Fruit fly (Drosophila melanogaster): Measurements from ENCODE around the gene CG8132.

The CG8132 gene

DNA sequence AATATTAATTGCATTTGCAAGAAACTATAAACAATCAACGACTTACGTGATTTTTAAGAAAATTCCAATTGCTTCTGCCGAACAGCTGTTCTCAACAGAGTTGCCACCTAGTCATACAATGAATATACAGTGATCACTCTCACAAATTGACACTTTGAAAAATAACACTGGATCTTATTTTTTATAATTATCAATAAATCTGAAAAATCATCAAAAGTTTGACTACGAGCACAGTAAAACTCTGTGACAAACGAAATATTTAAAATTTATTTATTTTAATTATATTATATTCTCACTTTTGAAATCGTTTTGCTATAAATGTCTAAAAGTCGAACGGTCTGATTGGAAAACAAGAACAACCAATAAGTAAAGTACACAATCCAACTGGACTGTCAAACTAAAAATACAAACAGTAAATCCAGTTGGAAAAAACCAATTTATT lies 1.3 kb upstream of the CG8132 start, which contains the start of gene CG34117 (continued):
- TF ChIP-seq CG4854 (GFP tag; optimal IDR thresholded peaks at IDR 0.05) (peak; percentile 42), CG18262 (tag; optimal IDR thresholded peaks at IDR 0.05) (peak; percentile 79), caup (GFP tag; optimal IDR thresholded peaks at IDR 0.05; ENCODE audit: severe bottlenecking) (peak; percentile 71), CG8290 (GFP tag; optimal IDR thresholded peaks at IDR 0.05) (peak; percentile 54), CG8290 (tag; optimal IDR thresholded peaks at IDR 0.05) (peak in 1 of 2 experiments; percentile 79), ap (GFP tag; IDR thresholded peaks at IDR 0.05) (peak; percentile 42; the same call in 1 of the 2 replicates), CG8765 (GFP tag; IDR thresholded peaks at IDR 0.05) (peak; percentile 73), CG15073 (GFP tag; optimal IDR thresholded peaks at IDR 0.05) (peak; percentile 31), CG43689 (GFP tag; IDR thresholded peaks at IDR 0.05) (peak; percentile 40; the same call in 1 of the 2 replicates), ato (GFP tag; IDR thresholded peaks at IDR 0.05; ENCODE audit: partially characterized antibody) (no peak), usp (GFP tag; optimal IDR thresholded peaks at IDR 0.05) (no peak), CG32772 (GFP tag; IDR thresholded peaks at IDR 0.05) (peak; percentile 78), amos (GFP tag; IDR thresholded peaks at IDR 0.05; ENCODE audit: partially characterized antibody) (no peak), CG2120 (GFP tag; optimal IDR thresholded peaks at IDR 0.05) (peak; percentile 87), Lim3 (GFP tag; IDR thresholded peaks at IDR 0.05) (no peak), hbn (GFP tag; IDR thresholded peaks at IDR 0.05; ENCODE audit: partially characterized antibody) (no peak), peb (GFP tag; IDR thresholded peaks at IDR 0.05) (0 out of 2 replicates have a peak, but pooled peaks have one; percentile 16), slou (GFP tag; optimal IDR thresholded peaks at IDR 0.05) (peak; percentile 75), slp2 (GFP tag; optimal IDR thresholded peaks at IDR 0.05) (peak; percentile 17), unc-4 (GFP tag; IDR thresholded peaks at IDR 0.05; ENCODE audit: partially characterized antibody) (peak; percentile 29; the same call in 1 of the 2 replicates), CG13894 (tag; optimal IDR thresholded peaks at IDR 0.05) (peak; percentile 85), CG12769 (tag; optimal IDR thresholded peaks at IDR 0.05) (peak; percentile 68), CG13775 (GFP tag; optimal IDR thresholded peaks at IDR 0.05) (peak; percentile 80), tap (tag; optimal IDR thresholded peaks at IDR 0.05) (peak; percentile 76), salm (tag; optimal IDR thresholded peaks at IDR 0.05) (peak; percentile 67), nau (GFP tag; optimal IDR thresholded peaks at IDR 0.05) (peak; percentile 54), CG14441 (GFP tag; IDR thresholded peaks at IDR 0.05) (peak; percentile 75; the same call in 1 of the 2 replicates), ab (GFP tag; optimal IDR thresholded peaks at IDR 0.05) (peak; percentile 16), gro (GFP tag; optimal IDR thresholded peaks at IDR 0.05) (peak; percentile 50), Camta (GFP tag; optimal IDR thresholded peaks at IDR 0.05) (peak; percentile 46), Drgx (GFP tag; IDR thresholded peaks at IDR 0.05) (peak; percentile 66), ftz-f1 (GFP tag; optimal IDR thresholded peaks at IDR 0.05) (no peak), sna (GFP tag; IDR thresholded peaks at IDR 0.05; ENCODE audit: partially characterized antibody) (no peak), Chrac-16 (GFP tag; optimal IDR thresholded peaks at IDR 0.05) (peak; percentile 84), CG6654 (GFP tag; optimal IDR thresholded peaks at IDR 0.05) (no peak), kah (GFP tag; optimal IDR thresholded peaks at IDR 0.05) (peak; percentile 61), CG10565 (GFP tag; optimal IDR thresholded peaks at IDR 0.05) (peak; percentile 1), z (GFP tag; IDR thresholded peaks at IDR 0.05) (no peak), E2f1 (GFP tag; IDR thresholded peaks at IDR 0.05) (peak; percentile 79), dmrt11E (tag; optimal IDR thresholded peaks at IDR 0.05) (peak; percentile 76), eyg (GFP tag; optimal IDR thresholded peaks at IDR 0.05) (no peak), knrl (GFP tag; IDR thresholded peaks at IDR 0.05; ENCODE audit: partially characterized antibody) (no peak), CG34376 (GFP tag; optimal IDR thresholded peaks at IDR 0.05) (peak; percentile 74), Eip74EF (GFP tag; optimal IDR thresholded peaks at IDR 0.05) (peak in 1 of 2 experiments; percentile 73), CG15601 (tag; optimal IDR thresholded peaks at IDR 0.05) (peak; percentile 71), sob (GFP tag; IDR thresholded peaks at IDR 0.05) (peak; percentile 87), psq (GFP tag; optimal IDR thresholded peaks at IDR 0.05) (peak; percentile 53), corto (GFP tag; optimal IDR thresholded peaks at IDR 0.05) (no peak), CG18764 (GFP tag; optimal IDR thresholded peaks at IDR 0.05) (peak; percentile 67), inv (GFP tag; IDR thresholded peaks at IDR 0.05; ENCODE audit: partially characterized antibody) (no peak)
